Worm (Caenorhabditis elegans) whole organism, L1 larva: ENCODE data around the gene lys-2.

ENCODE experiments used
- C16A3.4 ChIP-seq: fragments of 150-350 bp; optimal IDR thresholded peaks from 2 replicates; lab custom pipeline; 2014; ENCODE audit warnings: missing biosample characterization, missing genetic modification characterization
- C34B4.2 ChIP-seq: sonication (generic microtip); optimal IDR thresholded peaks from 2 replicates; lab custom pipeline; 2017; ENCODE audit warnings: mild to moderate bottlenecking, missing genetic modification characterization, missing compliant biosample characterization
- Y116A8C.19 ChIP-seq: sonication (generic microtip); optimal IDR thresholded peaks from 2 replicates; lab custom pipeline; 2016; ENCODE audit warnings: missing compliant biosample characterization, missing genetic modification characterization, borderline replicate concordance
- alr-1 ChIP-seq: fragments of 200-800 bp; sonication (Bioruptor generic); optimal IDR thresholded peaks from 2 replicates; lab custom pipeline; 2018; ENCODE audit warnings: borderline replicate concordance, mild to moderate bottlenecking, missing genetic modification characterization, missing compliant biosample characterization
- ama-1 ChIP-seq: fragments of 150-350 bp; optimal IDR thresholded peaks from 2 replicates; lab custom pipeline; 2014
- blmp-1 ChIP-seq: fragments of 150-350 bp; optimal IDR thresholded peaks from 2 replicates; lab custom pipeline; 2014; ENCODE audit warnings: missing biosample characterization, missing genetic modification characterization
- ceh-8 ChIP-seq: fragments of 200-800 bp; sonication (Bioruptor generic); optimal IDR thresholded peaks from 2 replicates; lab custom pipeline; 2018; ENCODE audit warnings: mild to moderate bottlenecking, missing genetic modification characterization, moderate library complexity, missing compliant biosample characterization
- ceh-82 ChIP-seq, 3 experiments: fragments of 150-350 bp in 1 of 3; sonication (generic microtip) in 2 of 3; optimal IDR thresholded peaks; 2 replicates each; lab custom pipeline; 2014 to 2017; ENCODE audit warnings: missing biosample characterization in 3 of 3, missing genetic modification characterization in 3 of 3
- ceh-88 ChIP-seq: fragments of 200-800 bp; sonication (Bioruptor generic); IDR thresholded peaks from 2 replicates; pipeline ENCODE4 v1.3.6; 2022; ENCODE audit warnings: missing genetic modification characterization, missing compliant biosample characterization
- ces-1 ChIP-seq: fragments of 150-350 bp; optimal IDR thresholded peaks from 2 replicates; lab custom pipeline; 2014; ENCODE audit warnings: missing biosample characterization, missing genetic modification reagents, missing genetic modification characterization
- dpl-1 ChIP-seq, 3 experiments: fragments of 150-350 bp in 2 of 3; sonication (generic microtip) in 1 of 3; optimal IDR thresholded peaks; 2 replicates each; lab custom pipeline; 2014 to 2017; ENCODE audit warnings: missing biosample characterization in 3 of 3, missing genetic modification characterization in 3 of 3, missing genetic modification reagents in 3 of 3
- dsc-1 ChIP-seq: sonication (generic microtip); optimal IDR thresholded peaks from 2 replicates; lab custom pipeline; 2016; ENCODE audit warnings: mild to moderate bottlenecking, missing genetic modification characterization, missing compliant biosample characterization
- efl-1 ChIP-seq, 4 experiments: fragments of 150-350 bp; optimal IDR thresholded peaks in 3 of 4; peaks in 1 of 4; 1 replicate in 1 of 4; 2 replicates in 3 of 4; lab custom pipeline; 2014; ENCODE audit warnings: missing biosample characterization in 2 of 4, missing genetic modification characterization in 2 of 4, missing genetic modification reagents in 2 of 4
- egl-13 ChIP-seq: sonication (generic microtip); optimal IDR thresholded peaks from 2 replicates; lab custom pipeline; 2016; ENCODE audit warnings: missing genotype, missing genetic modification reagents, missing genetic modification characterization, missing compliant biosample characterization
- fkh-4 ChIP-seq: sonication (generic microtip); optimal IDR thresholded peaks from 2 replicates; lab custom pipeline; 2016; ENCODE audit warnings: missing compliant biosample characterization, missing genetic modification characterization, borderline replicate concordance
- fkh-8 ChIP-seq: sonication (generic microtip); optimal IDR thresholded peaks from 2 replicates; lab custom pipeline; 2016; ENCODE audit warnings: mild to moderate bottlenecking, missing genetic modification characterization, missing compliant biosample characterization
- grh-1 ChIP-seq: fragments of 200-800 bp; sonication (Bioruptor generic); IDR thresholded peaks from 2 replicates; pipeline ENCODE4 v1.3.6; 2022; ENCODE audit warnings: missing genetic modification reagents, missing genetic modification characterization, missing compliant biosample characterization
- hlh-4 ChIP-seq: sonication (generic microtip); optimal IDR thresholded peaks from 2 replicates; lab custom pipeline; 2016; ENCODE audit warnings: mild to moderate bottlenecking, missing genetic modification characterization, missing compliant biosample characterization
- hpl-2 ChIP-seq: fragments of 150-350 bp; optimal IDR thresholded peaks from 2 replicates; lab custom pipeline; 2014; ENCODE audit warnings: missing biosample characterization, missing genetic modification reagents, missing genetic modification characterization
- isw-1 ChIP-seq: fragments of 200-800 bp; sonication (Bioruptor generic); IDR thresholded peaks from 2 replicates; pipeline ENCODE4 v1.3.6; 2022; ENCODE audit warnings: missing genetic modification characterization, missing compliant biosample characterization
- lin-14 ChIP-seq: fragments of 200-800 bp; sonication (Bioruptor generic); optimal IDR thresholded peaks from 2 replicates; lab custom pipeline; 2018; ENCODE audit warnings: mild to moderate bottlenecking, missing genetic modification characterization, moderate library complexity, missing compliant biosample characterization
- lin-15B ChIP-seq: fragments of 150-350 bp; sonication (generic microtip); optimal IDR thresholded peaks from 3 replicates; lab custom pipeline; 2014; ENCODE audit warnings: missing biosample characterization, missing genetic modification characterization
- lin-39 ChIP-seq: fragments of 150-350 bp; optimal IDR thresholded peaks from 2 replicates; lab custom pipeline; 2014; ENCODE audit warnings: missing biosample characterization, missing genetic modification reagents, missing genetic modification characterization
- lsy-2 ChIP-seq, 2 experiments: fragments of 150-350 bp; optimal IDR thresholded peaks; 2 replicates each; lab custom pipeline; 2014; ENCODE audit warnings: missing biosample characterization in 2 of 2, missing genetic modification characterization in 2 of 2
- mdl-1 ChIP-seq, 2 experiments: fragments of 150-350 bp; optimal IDR thresholded peaks; 2 replicates each; lab custom pipeline; 2014 to 2017; ENCODE audit warnings: missing biosample characterization in 2 of 2, missing genetic modification characterization in 2 of 2, inconsistent platforms in 1 of 2
- nhr-20 ChIP-seq: sonication (generic microtip); optimal IDR thresholded peaks from 2 replicates; lab custom pipeline; 2016; ENCODE audit warnings: mild to moderate bottlenecking, missing genetic modification characterization, missing compliant biosample characterization
- nhr-237 ChIP-seq: fragments of 150-350 bp; optimal IDR thresholded peaks from 2 replicates; lab custom pipeline; 2014; ENCODE audit warnings: missing biosample characterization, missing genetic modification characterization
- nhr-47 ChIP-seq: sonication (generic microtip); optimal IDR thresholded peaks from 2 replicates; lab custom pipeline; 2016; ENCODE audit warnings: mild to moderate bottlenecking, missing genetic modification characterization, moderate library complexity, missing compliant biosample characterization
- nhr-71 ChIP-seq: sonication (generic microtip); optimal IDR thresholded peaks from 2 replicates; lab custom pipeline; 2016; ENCODE audit warnings: mild to moderate bottlenecking, missing genetic modification characterization, moderate library complexity, missing compliant biosample characterization
- nhr-76 ChIP-seq: sonication (generic microtip); optimal IDR thresholded peaks from 2 replicates; lab custom pipeline; 2017; ENCODE audit warnings: missing biosample characterization, missing genetic modification characterization
- nhr-84 ChIP-seq: sonication (generic microtip); optimal IDR thresholded peaks from 2 replicates; lab custom pipeline; 2017; ENCODE audit warnings: missing biosample characterization, missing genetic modification characterization
- nhr-85 ChIP-seq: sonication (generic microtip); peaks from one replicate; lab custom pipeline; 2016; ENCODE audit warnings: missing genetic modification characterization, inconsistent platforms, missing compliant biosample characterization
- pag-3 ChIP-seq: sonication (generic microtip); optimal IDR thresholded peaks from 2 replicates; lab custom pipeline; 2017; ENCODE audit warnings: missing genetic modification characterization, mild to moderate bottlenecking, missing compliant biosample characterization, antibody characterized with exemption, borderline replicate concordance; ENCODE audit not compliant: insufficient read depth
- pax-3 ChIP-seq: fragments of 200-800 bp; sonication (Bioruptor generic); optimal IDR thresholded peaks from 2 replicates; lab custom pipeline; 2018; ENCODE audit warnings: mild to moderate bottlenecking, missing genetic modification characterization, moderate library complexity, missing compliant biosample characterization
- pqm-1 ChIP-seq: sonication (generic microtip); optimal IDR thresholded peaks from 3 replicates; lab custom pipeline; 2017; ENCODE audit warnings: missing biosample characterization, missing genetic modification characterization
- rnt-1 ChIP-seq: sonication (generic microtip); optimal IDR thresholded peaks from 2 replicates; lab custom pipeline; 2016; ENCODE audit warnings: mild to moderate bottlenecking, missing genetic modification characterization, moderate library complexity, missing compliant biosample characterization
- snu-23 ChIP-seq: sonication (generic microtip); optimal IDR thresholded peaks from 2 replicates; lab custom pipeline; 2016; ENCODE audit warnings: missing genetic modification characterization, missing compliant biosample characterization
- sox-4 ChIP-seq: sonication (generic microtip); optimal IDR thresholded peaks from 2 replicates; lab custom pipeline; 2016; ENCODE audit warnings: missing genetic modification characterization, missing compliant biosample characterization
- sup-37 ChIP-seq: fragments of 200-800 bp; sonication (Bioruptor generic); optimal IDR thresholded peaks from 2 replicates; lab custom pipeline; 2018; ENCODE audit warnings: mild to moderate bottlenecking, missing genetic modification characterization, missing compliant biosample characterization
- unc-130 ChIP-seq: fragments of 150-350 bp; optimal IDR thresholded peaks from 2 replicates; lab custom pipeline; 2017; ENCODE audit warnings: missing biosample characterization, missing genetic modification characterization, inconsistent platforms
- unc-86 ChIP-seq: sonication (generic microtip); optimal IDR thresholded peaks from 2 replicates; lab custom pipeline; 2016; ENCODE audit warnings: missing genetic modification characterization, missing compliant biosample characterization
- vab-15 ChIP-seq: sonication (generic microtip); optimal IDR thresholded peaks from 2 replicates; lab custom pipeline; 2017; ENCODE audit warnings: missing genotype, mild to moderate bottlenecking, missing genetic modification characterization, missing compliant biosample characterization
- xbp-1 ChIP-seq: sonication (generic microtip); optimal IDR thresholded peaks from 2 replicates; lab custom pipeline; 2016; ENCODE audit warnings: missing genetic modification characterization, missing compliant biosample characterization
- zag-1 ChIP-seq: fragments of 150-350 bp; optimal IDR thresholded peaks from 2 replicates; lab custom pipeline; 2014; ENCODE audit warnings: missing biosample characterization, missing genetic modification characterization
- zip-4 ChIP-seq: fragments of 200-800 bp; sonication (Bioruptor generic); optimal IDR thresholded peaks from 2 replicates; lab custom pipeline; 2018; ENCODE audit warnings: mild to moderate bottlenecking, missing genetic modification characterization, moderate library complexity, missing compliant biosample characterization
- ztf-11 ChIP-seq, 2 experiments: sonication (generic microtip); optimal IDR thresholded peaks; 2 replicates each; lab custom pipeline; 2016 to 2017; ENCODE audit warnings: missing genetic modification characterization in 2 of 2, missing biosample characterization in 1 of 2, missing compliant biosample characterization in 1 of 2

lys-2 gene

ce11 chrV:10241121-10241803 lies 40.0 kb downstream of the lys-2 start, which contains the start of the genes C12D8.21 and col-148:
C12D8.21 (minus strand) TSS chrV:10241188.
col-148 (plus strand) TSS chrV:10241753.
- TF ChIP-seq pax-3 (peak; percentile 62), dsc-1 (peak; percentile 96), nhr-71 (tag; lab: Kevin White, UChicago) (peak; percentile 11), sox-4 (tag; lab: Kevin White, UChicago) (peak; percentile 22), zag-1 (tag; lab: Kevin White, UChicago) (no peak), unc-130 (tag; lab: Kevin White, UChicago) (no peak), egl-13 (tag; lab: Kevin White, UChicago) (no peak), fkh-8 (tag; lab: Kevin White, UChicago) (peak; percentile 72), pqm-1 (tag; lab: Kevin White, UChicago) (no peak), pag-3 (tag; lab: Kevin White, UChicago) (no peak), mdl-1 (tag; optimal IDR thresholded peaks at IDR 0.05; lab: Kevin White, UChicago) (no peak), nhr-47 (tag; lab: Kevin White, UChicago) (peak; percentile 35)

- TF ChIP-seq ceh-8 (GFP tag; lab: Kevin White, UChicago), result no peak
- no peak for TF ChIP-seq Y116A8C.19
- TF ChIP-seq fkh-4 (tag; lab: Kevin White, UChicago), result no peak
- TF ChIP-seq ama-1 (lab: Kevin White, UChicago), result no peak
- no peak for TF ChIP-seq vab-15 (tag; lab: Kevin White, UChicago)
- no peak for TF ChIP-seq rnt-1 (tag; lab: Kevin White, UChicago)
- no peak for TF ChIP-seq lin-39 (tag; lab: Kevin White, UChicago)
- no peak for TF ChIP-seq unc-86 (tag; lab: Kevin White, UChicago)
- TF ChIP-seq lin-15B (tag; lab: Kevin White, UChicago), result no peak
- TF ChIP-seq isw-1 (GFP tag; lab: Robert Waterston, UW), result no peak
- no peak for TF ChIP-seq nhr-237 (tag; lab: Kevin White, UChicago)
- TF ChIP-seq fkh-8 (tag; lab: Kevin White, UChicago), result no peak
- no peak for TF ChIP-seq nhr-20 (tag; lab: Kevin White, UChicago)
- no peak for TF ChIP-seq lsy-2 (tag; optimal IDR thresholded peaks at IDR 0.05; lab: Kevin White, UChicago)
- no peak for TF ChIP-seq nhr-76
- TF ChIP-seq alr-1, result no peak
- no peak for TF ChIP-seq ztf-11 (tag; optimal IDR thresholded peaks at IDR 0.05; lab: Kevin White, UChicago)
- no peak for TF ChIP-seq grh-1 (GFP tag; lab: Robert Waterston, UW)
- no peak for TF ChIP-seq hlh-4 (tag; lab: Kevin White, UChicago)
These were observed 41.4 kb downstream of the lys-2 start, which contains the start of gene fipr-8 for ce11 chrV:10239861-10240260. fipr-8 (minus strand) TSS chrV:10239961.

ce11 chrV:10238665-10239064 lies 42.6 kb downstream of the lys-2 start, which contains the start of gene fubl-1:
fubl-1 (minus strand) TSS chrV:10238866.
- no peak for TF ChIP-seq grh-1 (GFP tag; lab: Robert Waterston, UW)
- peak; percentile 55 for TF ChIP-seq lin-15B (tag; lab: Kevin White, UChicago)
- no peak for TF ChIP-seq alr-1
- TF ChIP-seq ceh-8 (GFP tag; lab: Kevin White, UChicago), result no peak
- no peak for TF ChIP-seq zip-4
- TF ChIP-seq sup-37 (GFP tag; lab: Kevin White, UChicago), result no peak
- peak; percentile 10 for TF ChIP-seq xbp-1 (tag; lab: Kevin White, UChicago)
- peak in 2 of 3 experiments; percentile 41 to 62 for TF ChIP-seq dpl-1 (GFP tag; optimal IDR thresholded peaks at IDR 0.05; lab: Kevin White, UChicago)
- TF ChIP-seq blmp-1 (tag; lab: Kevin White, UChicago), result peak; percentile 13
- peak; percentile 37 to 42 for TF ChIP-seq efl-1 (optimal IDR thresholded peaks at IDR 0.05; lab: Kevin White, UChicago)
- peak in 1 of 2 experiments; percentile 27 for TF ChIP-seq efl-1 (GFP tag; optimal IDR thresholded peaks at IDR 0.05 in 1 of 2; lab: Kevin White, UChicago)
- TF ChIP-seq hpl-2, result no peak
- TF ChIP-seq ceh-82 (tag; optimal IDR thresholded peaks at IDR 0.05; lab: Kevin White, UChicago), result peak in 1 of 3 experiments; percentile 61
- TF ChIP-seq C34B4.2 (tag; lab: Kevin White, UChicago), result no peak
- no peak for TF ChIP-seq hlh-4 (tag; lab: Kevin White, UChicago)
- TF ChIP-seq ces-1 (GFP tag; lab: Kevin White, UChicago), result no peak
- no peak for TF ChIP-seq ceh-88
- TF ChIP-seq C16A3.4 (tag; lab: Kevin White, UChicago), result peak; percentile 8
- TF ChIP-seq nhr-85 (tag; lab: Kevin White, UChicago), result no peak
- TF ChIP-seq lin-14 (GFP tag; lab: Kevin White, UChicago), result peak; percentile 43
- TF ChIP-seq nhr-71 (tag; lab: Kevin White, UChicago), result peak; percentile 24
- no peak for TF ChIP-seq nhr-84 (tag; lab: Kevin White, UChicago)
- peak; percentile 9 to 58 for TF ChIP-seq lsy-2 (tag; optimal IDR thresholded peaks at IDR 0.05; lab: Kevin White, UChicago)
- TF ChIP-seq snu-23 (GFP tag; lab: Kevin White, UChicago), result peak; percentile 18
- no peak for TF ChIP-seq pag-3 (tag; lab: Kevin White, UChicago)
